Fruit fly (Drosophila melanogaster) whole organism, embryonic: ENCODE data around the gene CG43290.

ENCODE experiments used
- CG14050 ChIP-seq: fragments of 200-800 bp; sonication (Bioruptor generic); IDR thresholded peaks from 3 replicates; pipeline ENCODE4 v1.3.6; 2022; ENCODE audit warnings: missing biosample characterization, missing genetic modification characterization
- CG7745 ChIP-seq: fragments of 200-800 bp; sonication (Bioruptor generic); optimal IDR thresholded peaks from 2 replicates; lab custom pipeline; 2018; ENCODE audit warnings: missing biosample characterization, mild to moderate bottlenecking, missing genetic modification characterization, moderate library complexity
- lov ChIP-seq, 2 experiments: fragments of 200-800 bp in 1 of 2; fragments of >200 bp in 1 of 2; sonication (Bioruptor generic) in 1 of 2; IDR thresholded peaks in 1 of 2; optimal IDR thresholded peaks in 1 of 2; 2 replicates in 1 of 2; 3 replicates in 1 of 2; pipeline versions ENCODE4 v1.3.6 to Lab custom; 2017 to 2022; ENCODE audit warnings: missing biosample characterization in 1 of 2, missing genetic modification characterization in 1 of 2

DNA sequence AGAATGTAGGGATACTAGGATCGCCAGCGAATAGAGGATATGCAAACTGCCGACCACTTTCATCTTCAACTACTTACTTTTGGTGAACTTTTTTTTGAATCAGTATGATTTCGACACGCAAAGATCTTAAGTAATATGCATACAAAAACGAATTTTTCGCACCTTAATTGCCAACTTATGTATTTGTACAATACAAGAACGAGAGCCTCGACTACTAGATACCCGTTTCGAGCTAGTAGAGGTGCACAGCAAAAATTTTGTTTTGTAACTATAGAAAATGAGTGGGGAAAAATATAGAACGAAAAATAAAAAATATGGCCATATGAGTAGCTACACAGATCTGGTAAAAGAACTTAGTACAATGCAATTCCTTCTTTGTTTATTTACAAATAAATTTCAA lies 32.2 kb downstream of the CG43290 start, which contains the start of gene CG10029:
- TF ChIP-seq CG7745 (no peak), lov (optimal IDR thresholded peaks at IDR 0.05; lab: Kevin White, UChicago) (no peak), lov (GFP tag; IDR thresholded peaks at IDR 0.05; lab: Robert Waterston, UW) (no peak), CG14050 (no peak)
